Fruit fly (Drosophila melanogaster) whole organism, embryonic: Measurements from ENCODE around the gene CG13893.
A peak's percentile ranks its signal among the peaks of the same experiment; 100 is the strongest.

Experiments
- Atf-2 ChIP-seq: fragments of 200-800 bp; sonication (Bioruptor generic); optimal IDR thresholded peaks from 2 replicates; lab custom pipeline; 2016; ENCODE audit warnings: missing biosample characterization, missing genetic modification characterization
- Atf3 ChIP-seq: fragments of 200-800 bp; sonication (Bioruptor generic); optimal IDR thresholded peaks from 3 replicates; lab custom pipeline; 2016; ENCODE audit warnings: missing biosample characterization, missing genetic modification characterization
- Awh ChIP-seq: fragments of 200-800 bp; sonication (Bioruptor generic); IDR thresholded peaks from 2 replicates; pipeline ENCODE4, ENCODE4 v1.3.6; 2022; ENCODE audit warnings: missing biosample characterization, missing genetic modification characterization
- B-H1 ChIP-seq: fragments of 200-800 bp; sonication (Bioruptor generic); IDR thresholded peaks from 3 replicates; pipeline ENCODE4 v1.3.6; 2022; ENCODE audit warnings: missing biosample characterization, missing genetic modification characterization
- CG10209 ChIP-seq: fragments of 200-800 bp; sonication (Bioruptor generic); optimal IDR thresholded peaks from 3 replicates; lab custom pipeline; 2017; ENCODE audit warnings: missing biosample characterization, mild to moderate bottlenecking, missing genetic modification characterization, missing genetic modification reagents
- CG10431 ChIP-seq: fragments of 200-800 bp; sonication (Bioruptor generic); optimal IDR thresholded peaks from 3 replicates; lab custom pipeline; 2018; ENCODE audit warnings: missing biosample characterization, mild to moderate bottlenecking, missing genetic modification characterization
- CG10959 ChIP-seq: fragments of 200-800 bp; sonication (Bioruptor generic); IDR thresholded peaks from 2 replicates; pipeline ENCODE4 v1.3.6; 2022; ENCODE audit warnings: missing biosample characterization, missing genetic modification characterization
- CG12071 ChIP-seq: fragments of 200-800 bp; sonication (Bioruptor generic); optimal IDR thresholded peaks from 3 replicates; lab custom pipeline; 2018; ENCODE audit warnings: missing biosample characterization, mild to moderate bottlenecking, missing genetic modification characterization
- CG12659 ChIP-seq: fragments of 200-800 bp; sonication (Bioruptor generic); optimal IDR thresholded peaks from 3 replicates; lab custom pipeline; 2017; ENCODE audit warnings: mild to moderate bottlenecking, missing biosample characterization, missing genetic modification reagents, missing genetic modification characterization
- CG15479 ChIP-seq: fragments of 200-800 bp; sonication (Bioruptor generic); optimal IDR thresholded peaks from 3 replicates; lab custom pipeline; 2019; ENCODE audit warnings: missing biosample characterization, mild to moderate bottlenecking, missing genetic modification characterization, moderate library complexity
- CG15601 ChIP-seq: fragments of 200-800 bp; sonication (Bioruptor generic); optimal IDR thresholded peaks from 3 replicates; lab custom pipeline; 2019; ENCODE audit warnings: missing biosample characterization, mild to moderate bottlenecking, missing genetic modification characterization, moderate library complexity
- CG1647 ChIP-seq: fragments of 200-800 bp; sonication (Bioruptor generic); optimal IDR thresholded peaks from 3 replicates; lab custom pipeline; 2016; ENCODE audit warnings: missing biosample characterization, missing genetic modification characterization
- CG2712 ChIP-seq: fragments of 200-800 bp; optimal IDR thresholded peaks from 3 replicates; lab custom pipeline; 2019; ENCODE audit warnings: missing biosample characterization, mild to moderate bottlenecking, missing genetic modification characterization, moderate library complexity
- CG3163 ChIP-seq: fragments of 200-800 bp; sonication (Bioruptor generic); optimal IDR thresholded peaks from 3 replicates; lab custom pipeline; 2016; ENCODE audit warnings: missing biosample characterization, missing genetic modification characterization
- CG33213 ChIP-seq: fragments of 200-800 bp; sonication (Bioruptor generic); optimal IDR thresholded peaks from 3 replicates; lab custom pipeline; 2016; ENCODE audit warnings: missing biosample characterization, missing genetic modification characterization
- CG34376 ChIP-seq: fragments of 200-800 bp; sonication (Bioruptor generic); optimal IDR thresholded peaks from 2 replicates; lab custom pipeline; 2018; ENCODE audit warnings: missing biosample characterization, mild to moderate bottlenecking, missing genetic modification characterization
- CG7357 ChIP-seq: fragments of 200-800 bp; sonication (Bioruptor generic); IDR thresholded peaks from 3 replicates; pipeline ENCODE4 v1.3.6; 2022; ENCODE audit warnings: missing biosample characterization, missing genetic modification characterization
- CG7556 ChIP-seq: fragments of 200-800 bp; sonication (Bioruptor generic); optimal IDR thresholded peaks from 2 replicates; lab custom pipeline; 2017; ENCODE audit warnings: missing biosample characterization, mild to moderate bottlenecking, missing genetic modification characterization
- CG7987 ChIP-seq: fragments of 200-800 bp; sonication (Bioruptor generic); optimal IDR thresholded peaks from 2 replicates; lab custom pipeline; 2018; ENCODE audit warnings: missing biosample characterization, mild to moderate bottlenecking, missing genetic modification characterization, moderate library complexity
- CG8290 ChIP-seq, 3 experiments: fragments of 200-800 bp; sonication (Bioruptor generic); optimal IDR thresholded peaks; 2 replicates each; lab custom pipeline; 2016 to 2019; ENCODE audit warnings: missing biosample characterization in 3 of 3, missing genetic modification characterization in 3 of 3, mild to moderate bottlenecking in 2 of 3, moderate library complexity in 1 of 3
- Camta ChIP-seq: fragments of 200-800 bp; sonication (Bioruptor generic); optimal IDR thresholded peaks from 2 replicates; lab custom pipeline; 2016; ENCODE audit warnings: missing biosample characterization, missing genetic modification characterization
- E2f2 ChIP-seq: fragments of 200-800 bp; sonication (Bioruptor generic); IDR thresholded peaks from 2 replicates; pipeline ENCODE4 v1.3.6; 2022; ENCODE audit warnings: missing biosample characterization, missing genetic modification characterization
- Fer2 ChIP-seq: fragments of 200-800 bp; sonication (Bioruptor generic); optimal IDR thresholded peaks from 2 replicates; lab custom pipeline; 2018; ENCODE audit warnings: missing biosample characterization, mild to moderate bottlenecking, missing genetic modification characterization, moderate library complexity
- HLH4C ChIP-seq: fragments of 200-800 bp; sonication (Bioruptor generic); IDR thresholded peaks from 3 replicates; pipeline ENCODE4 v1.3.6; 2022; ENCODE audit warnings: missing biosample characterization, missing genetic modification characterization; ENCODE audit not compliant: partially characterized antibody
- HLHmδ ChIP-seq: fragments of 200-800 bp; sonication (Bioruptor generic); optimal IDR thresholded peaks from 2 replicates; lab custom pipeline; 2018; ENCODE audit warnings: missing biosample characterization, mild to moderate bottlenecking, missing genetic modification characterization, moderate library complexity
- Hr51 ChIP-seq, 2 experiments: fragments of 200-800 bp; sonication (Bioruptor generic); optimal IDR thresholded peaks; 2 replicates in 1 of 2; 3 replicates in 1 of 2; lab custom pipeline; 2016 to 2018; ENCODE audit warnings: missing biosample characterization in 2 of 2, missing genetic modification characterization in 2 of 2, mild to moderate bottlenecking in 1 of 2, moderate library complexity in 1 of 2
- Meics ChIP-seq: fragments of 200-800 bp; sonication (Bioruptor generic); optimal IDR thresholded peaks from 2 replicates; lab custom pipeline; 2017; ENCODE audit warnings: missing biosample characterization, mild to moderate bottlenecking, missing genetic modification characterization
- NC2α ChIP-seq: fragments of 200-800 bp; sonication (Bioruptor generic); optimal IDR thresholded peaks from 2 replicates; lab custom pipeline; 2016; ENCODE audit warnings: missing biosample characterization, missing genetic modification characterization
- NFAT ChIP-seq: fragments of 200-800 bp; sonication (Bioruptor generic); IDR thresholded peaks from 2 replicates; pipeline ENCODE4 v1.3.6; 2022; ENCODE audit warnings: missing biosample characterization, missing genetic modification characterization
- Ptx1 ChIP-seq: fragments of 200-800 bp; sonication (Bioruptor generic); IDR thresholded peaks from 2 replicates; pipeline ENCODE4 v1.3.6; 2022; ENCODE audit warnings: missing biosample characterization, missing genetic modification characterization
- YL-1 ChIP-seq: fragments of 200-800 bp; sonication (Bioruptor generic); optimal IDR thresholded peaks from 3 replicates; lab custom pipeline; 2017; ENCODE audit warnings: missing biosample characterization, mild to moderate bottlenecking, missing genetic modification characterization
- aop ChIP-seq: fragments of 200-800 bp; sonication (Bioruptor generic); IDR thresholded peaks from 2 replicates; pipeline ENCODE4 v1.3.6; 2022; ENCODE audit warnings: missing biosample characterization, missing genetic modification characterization
- cas ChIP-seq: fragments of 200-800 bp; sonication (Bioruptor generic); IDR thresholded peaks from 2 replicates; pipeline ENCODE4 v1.3.6; 2022; ENCODE audit warnings: missing biosample characterization, missing genetic modification characterization
- da ChIP-seq: fragments of 200-800 bp; sonication (Bioruptor generic); optimal IDR thresholded peaks from 2 replicates; lab custom pipeline; 2016; ENCODE audit warnings: missing biosample characterization, missing genetic modification characterization
- danr ChIP-seq: fragments of 200-800 bp; sonication (Bioruptor generic); IDR thresholded peaks from 2 replicates; pipeline ENCODE4 v1.3.6; 2022; ENCODE audit warnings: missing biosample characterization, missing genetic modification characterization
- fd102C ChIP-seq: fragments of 200-800 bp; sonication (Bioruptor generic); optimal IDR thresholded peaks from 2 replicates; lab custom pipeline; 2018; ENCODE audit warnings: missing biosample characterization, mild to moderate bottlenecking, missing genetic modification characterization, moderate library complexity
- fd64A ChIP-seq: fragments of 200-800 bp; sonication (Bioruptor generic); optimal IDR thresholded peaks from 3 replicates; lab custom pipeline; 2018; ENCODE audit warnings: missing biosample characterization, mild to moderate bottlenecking, missing genetic modification characterization
- gro ChIP-seq: fragments of 200-800 bp; sonication (Bioruptor generic); optimal IDR thresholded peaks from 2 replicates; lab custom pipeline; 2016; ENCODE audit warnings: missing biosample characterization, missing genetic modification characterization
- mirr ChIP-seq: fragments of 200-800 bp; sonication (Bioruptor generic); optimal IDR thresholded peaks from 3 replicates; lab custom pipeline; 2018; ENCODE audit warnings: missing biosample characterization, mild to moderate bottlenecking, missing genetic modification characterization
- run ChIP-seq: fragments of 200-800 bp; sonication (Bioruptor generic); optimal IDR thresholded peaks from 3 replicates; lab custom pipeline; 2018; ENCODE audit warnings: missing biosample characterization, mild to moderate bottlenecking, missing genetic modification characterization
- sd ChIP-seq: fragments of 200-800 bp; sonication (Bioruptor generic); optimal IDR thresholded peaks from 3 replicates; lab custom pipeline; 2018; ENCODE audit warnings: missing biosample characterization, mild to moderate bottlenecking, missing genetic modification characterization, moderate library complexity
- sens ChIP-seq: fragments of 200-800 bp; sonication (Bioruptor generic); peaks from one replicate; lab custom pipeline; 2016; ENCODE audit warnings: missing biosample characterization, missing genetic modification characterization
- sug ChIP-seq: fragments of 200-800 bp; optimal IDR thresholded peaks from 2 replicates; lab custom pipeline; 2019; ENCODE audit warnings: missing biosample characterization, mild to moderate bottlenecking, missing genetic modification characterization, moderate library complexity
- unpg ChIP-seq: fragments of 200-800 bp; sonication (Bioruptor generic); optimal IDR thresholded peaks from 3 replicates; lab custom pipeline; 2018; ENCODE audit warnings: missing biosample characterization, mild to moderate bottlenecking, missing genetic modification characterization, moderate library complexity
- zen2 ChIP-seq: fragments of 200-800 bp; sonication (Bioruptor generic); IDR thresholded peaks from 3 replicates; pipeline ENCODE4 v1.3.6; 2022; ENCODE audit warnings: missing biosample characterization, missing genetic modification characterization; ENCODE audit not compliant: partially characterized antibody
- zfh1 ChIP-seq: fragments of 200-800 bp; sonication (Bioruptor generic); IDR thresholded peaks from 3 replicates; pipeline ENCODE4 v1.3.6; 2022; ENCODE audit warnings: missing biosample characterization, missing genetic modification characterization

CG13893 gene

DNA sequence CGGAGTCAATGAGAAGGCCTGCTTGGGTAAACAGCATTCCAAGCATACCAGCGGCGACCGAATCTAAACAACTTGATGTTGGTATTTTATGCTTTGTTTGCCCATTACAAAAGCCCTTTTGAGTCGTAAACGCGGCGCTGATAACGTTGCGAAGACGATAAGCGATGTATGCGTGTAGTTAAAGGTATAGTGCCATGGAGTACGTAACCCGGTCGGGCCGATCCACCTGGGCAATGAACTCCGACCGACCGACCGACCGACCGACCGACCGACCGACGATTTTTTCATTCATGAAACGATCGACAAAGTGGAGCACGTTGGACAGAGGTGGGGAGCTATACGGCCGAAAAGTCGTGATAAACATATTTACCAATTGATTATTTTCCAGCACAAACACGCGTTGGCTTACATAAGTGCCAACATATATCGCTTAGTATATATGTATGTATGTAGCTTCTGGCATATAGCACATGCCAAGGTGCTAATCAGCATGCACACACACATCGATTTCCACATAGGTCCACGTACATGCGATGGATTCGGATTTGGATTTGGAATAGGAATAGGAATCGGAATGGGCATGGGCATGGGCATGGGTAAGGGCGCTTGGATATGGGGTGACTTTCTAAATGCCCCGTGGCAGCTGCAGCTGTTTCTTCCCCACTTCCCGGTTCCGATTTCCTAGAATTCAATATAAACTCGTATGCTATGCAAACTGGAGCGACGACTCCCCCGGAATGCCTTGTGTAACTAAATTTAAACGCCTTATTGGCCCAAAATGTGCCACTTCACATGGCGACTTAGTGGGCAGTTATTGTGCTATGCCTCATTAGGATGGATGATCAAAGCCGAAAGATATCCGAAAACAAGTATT is 39.3 kb upstream of the CG13893 start (continued):
- TF ChIP-seq fd64A (peak; percentile 65), fd102C (GFP tag; lab: Kevin White, UChicago) (no peak), aop (0 out of 2 replicates have a peak, but pooled peaks have one; percentile 13), Atf3 (no peak), Fer2 (tag; lab: Kevin White, UChicago) (no peak), B-H1 (GFP tag; lab: Robert Waterston, UW) (peak; percentile 20; the same call in 1 of the 3 replicates), zen2 (GFP tag; lab: Robert Waterston, UW) (0 out of 3 replicates have a peak, but pooled peaks have one; percentile 24), Awh (GFP tag; lab: Robert Waterston, UW) (peak; percentile 14; the same call in 1 of the 2 replicates), HLHmδ (GFP tag; lab: Kevin White, UChicago) (peak; percentile 42), cas (GFP tag; lab: Robert Waterston, UW) (0 out of 2 replicates have a peak, but pooled peaks have one; percentile 7), E2f2 (GFP tag; lab: Robert Waterston, UW) (0 out of 2 replicates have a peak, but pooled peaks have one; percentile 33), CG15479 (GFP tag; lab: Kevin White, UChicago) (no peak), NC2α (GFP tag; lab: Kevin White, UChicago) (peak; percentile 12), Meics (GFP tag; lab: Kevin White, UChicago) (peak; percentile 24), Camta (peak; percentile 58), CG7357 (GFP tag; lab: Robert Waterston, UW) (no peak), Atf-2 (GFP tag; lab: Kevin White, UChicago) (no peak), gro (peak; percentile 0), CG1647 (GFP tag; lab: Kevin White, UChicago) (peak; percentile 16), danr (no peak), CG34376 (peak; percentile 81), sens (GFP tag; lab: Kevin White, UChicago) (peak; percentile 88), Ptx1 (GFP tag; lab: Robert Waterston, UW) (0 out of 2 replicates have a peak, but pooled peaks have one; percentile 1), CG12071 (peak; percentile 48), CG7556 (GFP tag; lab: Kevin White, UChicago) (peak; percentile 18), sd (tag; lab: Kevin White, UChicago) (peak; percentile 100), mirr (GFP tag; lab: Kevin White, UChicago) (peak; percentile 78), CG3163 (GFP tag; lab: Kevin White, UChicago) (peak; percentile 18), unpg (GFP tag; lab: Kevin White, UChicago) (peak; percentile 6), Hr51 (GFP tag; optimal IDR thresholded peaks at IDR 0.05; lab: Kevin White, UChicago) (peak in 1 of 2 experiments; percentile 16), CG7987 (GFP tag; lab: Kevin White, UChicago) (peak; percentile 44), HLH4C (GFP tag; lab: Robert Waterston, UW) (0 out of 3 replicates have a peak, but pooled peaks have one; percentile 20), CG12659 (peak; percentile 20), CG10959 (0 out of 2 replicates have a peak, but pooled peaks have one; percentile 2), da (GFP tag; lab: Kevin White, UChicago) (peak; percentile 26), CG33213 (GFP tag; lab: Kevin White, UChicago) (peak; percentile 44), CG10209 (GFP tag; lab: Kevin White, UChicago) (peak; percentile 67), CG8290 (GFP tag; optimal IDR thresholded peaks at IDR 0.05; lab: Kevin White, UChicago) (no peak), CG8290 (tag; optimal IDR thresholded peaks at IDR 0.05; lab: Kevin White, UChicago) (peak; percentile 40 to 58), zfh1 (GFP tag; lab: Robert Waterston, UW) (peak; percentile 40; the same call in 1 of the 3 replicates), sug (peak; percentile 82), CG15601 (tag; lab: Kevin White, UChicago) (peak; percentile 32), YL-1 (GFP tag; lab: Kevin White, UChicago) (peak; percentile 29), NFAT (GFP tag; lab: Robert Waterston, UW) (peak; percentile 5; the same call in 1 of the 2 replicates), run (tag; lab: Kevin White, UChicago) (no peak), CG2712 (tag; lab: Kevin White, UChicago) (no peak), CG10431 (peak; percentile 71)
